Worm (Caenorhabditis elegans): Measurements from ENCODE around the gene C23G10.2.

DNA sequence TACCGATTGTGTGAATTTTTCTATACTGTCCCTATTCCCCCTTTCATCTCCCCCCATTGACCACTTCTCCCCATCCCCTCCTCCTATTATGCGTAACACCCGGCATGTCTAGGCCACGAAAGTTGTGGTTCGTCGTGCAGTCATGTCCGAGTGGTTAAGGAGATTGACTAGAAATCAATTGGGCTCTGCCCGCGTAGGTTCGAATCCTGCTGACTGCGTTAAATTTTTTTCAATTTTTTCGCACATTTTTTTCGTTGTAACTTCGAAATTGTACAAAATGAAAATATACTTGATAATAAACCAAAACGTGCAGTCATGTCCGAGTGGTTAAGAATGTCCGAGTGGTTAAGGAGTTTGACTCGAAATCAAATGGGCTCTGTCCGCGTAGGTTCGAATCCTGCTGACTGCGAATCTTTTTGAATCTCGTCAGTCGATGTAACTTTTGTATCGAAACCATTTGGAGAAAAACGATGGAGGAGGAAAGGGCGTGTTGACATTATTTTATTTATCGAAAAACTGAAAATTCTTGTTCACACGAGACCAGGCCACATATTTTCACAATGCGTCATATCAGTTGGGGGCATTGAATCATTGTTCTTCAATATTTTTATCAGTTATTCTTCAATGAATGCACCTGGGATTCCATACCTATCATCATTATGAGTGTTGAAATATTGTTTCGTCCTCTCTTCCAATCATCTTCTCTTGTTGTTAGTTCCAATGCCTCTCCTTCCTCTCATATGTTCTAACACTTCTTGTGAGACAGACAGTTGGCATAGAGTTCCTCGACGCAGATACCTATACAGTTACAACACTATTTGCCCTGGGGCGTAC is 49.0 kb upstream of the C23G10.2 start, which contains the start of gene nfm-1:
- TF ChIP-seq flt-1 (GFP tag; IDR thresholded peaks at IDR 0.05) (peak; percentile 93), hmg-4 (GFP tag; optimal IDR thresholded peaks at IDR 0.05) (peak; percentile 88), tbx-11 (GFP tag; IDR thresholded peaks at IDR 0.05) (peak; percentile 87), F13C5.2 (tag; optimal IDR thresholded peaks at IDR 0.05) (peak; percentile 92), hnd-1 (tag; optimal IDR thresholded peaks at IDR 0.05) (peak; percentile 81), ceh-13 (GFP tag; optimal IDR thresholded peaks at IDR 0.05) (peak; percentile 83), ama-1 (optimal IDR thresholded peaks at IDR 0.05) (no peak), hmbx-1 (tag; optimal IDR thresholded peaks at IDR 0.05) (peak; percentile 72), tbx-37 (GFP tag; conservative IDR thresholded peaks at IDR 0.05) (peak; percentile 87), tra-4 (tag; optimal IDR thresholded peaks at IDR 0.05) (peak; percentile 74), aly-1 (tag; optimal IDR thresholded peaks at IDR 0.05) (peak; percentile 71)
